Worm (Caenorhabditis elegans) whole organism, midembryonic: ENCODE data around the gene PDB1.1.

ENCODE experiments used
- flt-1 ChIP-seq: fragments of 200-800 bp; sonication (Bioruptor generic); IDR thresholded peaks from 2 replicates; pipeline ENCODE4 v1.3.6; 2022; ENCODE audit warnings: missing genetic modification characterization, missing compliant biosample characterization
- klf-2 ChIP-seq: fragments of 200-800 bp; sonication (Bioruptor generic); conservative IDR thresholded peaks from 2 replicates; pipeline ENCODE4 v1.3.6; 2022; ENCODE audit warnings: missing genetic modification reagents, missing genetic modification characterization, missing compliant biosample characterization
- ztf-29 ChIP-seq: fragments of 200-800 bp; sonication (Bioruptor generic); IDR thresholded peaks from 2 replicates; pipeline ENCODE4 v1.3.6; 2022; ENCODE audit warnings: missing genetic modification reagents, missing genetic modification characterization, missing compliant biosample characterization

ce11 chrX:7561972-7562371, 3.1 kb upstream of the PDB1.1 start:
- TF ChIP-seq flt-1 (GFP tag; lab: Robert Waterston, UW), result no peak
- no peak for TF ChIP-seq ztf-29 (GFP tag; lab: Robert Waterston, UW)
- no peak for TF ChIP-seq klf-2 (GFP tag; lab: Robert Waterston, UW)
